Worm (Caenorhabditis elegans): ENCODE measurements around the gene BE10.5.

BE10.5 gene

DNA sequence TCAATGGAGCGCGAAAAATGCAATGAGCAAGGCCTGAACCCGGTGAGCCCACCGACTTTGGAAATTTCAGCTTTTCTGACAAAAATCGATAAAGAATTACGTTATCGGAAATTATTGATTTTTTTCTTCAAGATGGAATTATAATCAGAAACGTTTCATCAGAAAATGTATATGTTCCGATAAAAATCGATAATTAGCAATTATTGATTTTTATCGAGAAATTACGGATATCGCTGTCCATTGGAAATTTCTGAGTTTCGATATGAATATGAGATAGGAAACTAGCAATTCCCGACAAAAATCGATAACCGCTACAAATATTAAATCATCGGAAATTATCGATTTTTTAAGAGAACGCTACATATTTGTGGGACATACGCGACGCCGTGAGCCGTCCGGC, 12.4 kb downstream of the BE10.5 start:
- TF ChIP-seq ceh-82 (tag; optimal IDR thresholded peaks at IDR 0.05) (no peak), ceh-28 (tag; optimal IDR thresholded peaks at IDR 0.05) (peak; percentile 95)

DNA sequence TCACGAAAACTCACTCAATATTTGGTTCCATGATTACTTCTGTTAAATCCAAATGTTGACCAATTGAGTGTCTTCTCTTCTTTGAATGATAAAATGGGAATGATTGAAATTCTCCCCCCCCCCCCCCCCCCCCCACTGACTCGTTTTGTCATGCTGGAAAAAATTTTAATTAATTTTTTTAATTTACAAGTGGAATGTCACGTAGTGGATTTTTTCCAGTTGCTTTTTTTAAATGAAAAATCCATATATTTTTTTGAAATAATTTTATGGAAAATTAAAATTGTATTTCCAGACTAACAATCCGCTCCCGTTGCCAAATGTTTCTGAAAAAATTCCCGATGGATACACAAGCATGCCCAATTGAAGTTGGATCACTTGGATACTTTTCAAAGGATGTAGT, 17.2 kb downstream of the BE10.5 start, which contains the start of gene BE10.1:
TSS of gene BE10.1 (minus strand) at position 101 of the 400 bp plus-strand sequence.
- TF ChIP-seq mep-1 (tag; optimal IDR thresholded peaks at IDR 0.05) (no peak), Y75B8A.6 (GFP tag; IDR thresholded peaks at IDR 0.05) (no peak), Y105C5A.15 (GFP tag; IDR thresholded peaks at IDR 0.05) (no peak)

DNA sequence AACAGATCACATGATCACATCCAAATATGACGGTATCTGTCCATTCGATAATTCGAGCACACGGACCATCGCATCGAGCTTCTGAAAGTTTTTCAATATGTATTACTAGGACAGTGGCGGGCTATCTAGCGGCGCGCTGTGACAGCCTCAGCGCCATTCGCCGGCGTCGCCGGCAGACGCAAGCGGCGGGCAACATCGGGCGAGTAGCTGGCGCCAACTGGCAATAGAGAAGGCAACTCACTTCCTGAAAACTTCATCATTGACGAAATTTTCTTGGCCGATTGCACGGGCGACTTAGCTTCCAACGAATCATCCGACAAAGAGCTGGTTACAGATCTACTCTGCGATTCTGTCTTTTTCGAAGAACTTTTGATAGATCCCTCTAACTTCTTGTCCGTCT, 18.4 kb downstream of the BE10.5 start:
- TF ChIP-seq lin-39 (tag; optimal IDR thresholded peaks at IDR 0.05) (no peak), set-16 (GFP tag; IDR thresholded peaks at IDR 0.05) (peak; percentile 67), aha-1 (tag) (peak; percentile 68)

DNA sequence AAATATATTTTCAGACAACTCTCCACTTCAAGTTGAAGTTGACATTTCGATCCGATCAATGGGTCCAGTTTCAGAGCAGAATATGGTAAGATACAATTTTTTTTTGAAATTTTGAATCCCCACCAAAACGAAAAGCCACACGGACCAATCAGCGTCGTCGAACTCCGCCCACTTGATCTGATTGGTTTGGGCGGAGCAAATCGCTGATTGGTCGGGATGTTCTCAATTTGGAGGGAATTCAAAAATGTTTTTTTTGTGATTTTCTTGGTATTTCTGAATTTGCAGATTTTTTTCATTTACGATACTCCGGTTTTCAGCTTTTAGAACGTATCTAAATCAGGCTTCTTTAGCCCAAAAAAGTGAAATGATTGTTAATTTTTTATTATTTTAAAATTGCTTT, 21.2 kb downstream of the BE10.5 start:
- TF ChIP-seq dmd-9 (GFP tag; IDR thresholded peaks at IDR 0.05) (no peak), daf-8 (GFP tag; IDR thresholded peaks at IDR 0.05) (no peak), mes-2 (tag; optimal IDR thresholded peaks at IDR 0.05; ENCODE audit: poor library complexity, severe bottlenecking) (no peak), gei-8 (GFP tag; optimal IDR thresholded peaks at IDR 0.05) (no peak), daf-16 (GFP tag; optimal IDR thresholded peaks at IDR 0.05) (no peak), daf-16 (tag; optimal IDR thresholded peaks at IDR 0.05) (no peak), spr-1 (tag; optimal IDR thresholded peaks at IDR 0.05) (no peak), ceh-20 (GFP tag; IDR thresholded peaks at IDR 0.05) (no peak), egl-27 (tag; optimal IDR thresholded peaks at IDR 0.05) (no peak), lin-13 (GFP tag; optimal IDR thresholded peaks at IDR 0.05) (no peak), nhr-11 (tag; optimal IDR thresholded peaks at IDR 0.05) (no peak), php-3 (GFP tag; IDR thresholded peaks at IDR 0.05) (no peak), hlh-30 (tag; optimal IDR thresholded peaks at IDR 0.05; ENCODE audit: insufficient read depth) (no peak), nhr-10 (tag; optimal IDR thresholded peaks at IDR 0.05) (no peak), Y48G9A.11 (GFP tag; IDR thresholded peaks at IDR 0.05) (no peak), lin-15B (tag; optimal IDR thresholded peaks at IDR 0.05) (no peak), lin-1 (GFP tag; IDR thresholded peaks at IDR 0.05) (no peak)

DNA sequence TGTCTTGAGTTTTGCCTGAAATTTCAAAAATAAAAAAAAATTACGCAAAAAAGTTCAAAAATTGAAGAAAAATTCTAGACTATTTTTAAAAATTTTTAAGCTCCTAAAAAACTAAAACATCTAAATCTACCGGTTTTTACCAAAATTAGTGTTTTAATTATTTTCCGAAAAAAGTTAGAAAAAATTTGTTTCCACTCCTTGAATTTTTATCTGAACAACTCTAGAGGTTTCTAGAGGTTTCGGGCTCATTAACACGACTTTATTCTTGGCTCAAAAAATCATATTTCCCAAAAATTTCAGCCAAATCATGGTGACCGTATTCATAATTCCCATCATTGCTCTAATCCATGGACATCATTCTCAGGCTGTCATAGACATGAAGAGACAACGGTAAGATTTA, 21.8 kb downstream of the BE10.5 start, which contains the start of gene lgc-37:
TSS of gene lgc-37 (plus strand) at position 301 of the 400 bp plus-strand sequence.
- TF ChIP-seq ceh-62 (tag; optimal IDR thresholded peaks at IDR 0.05) (no peak), hmg-1.1 (GFP tag; IDR thresholded peaks at IDR 0.05) (no peak), ceh-82 (tag; optimal IDR thresholded peaks at IDR 0.05) (no peak)

DNA sequence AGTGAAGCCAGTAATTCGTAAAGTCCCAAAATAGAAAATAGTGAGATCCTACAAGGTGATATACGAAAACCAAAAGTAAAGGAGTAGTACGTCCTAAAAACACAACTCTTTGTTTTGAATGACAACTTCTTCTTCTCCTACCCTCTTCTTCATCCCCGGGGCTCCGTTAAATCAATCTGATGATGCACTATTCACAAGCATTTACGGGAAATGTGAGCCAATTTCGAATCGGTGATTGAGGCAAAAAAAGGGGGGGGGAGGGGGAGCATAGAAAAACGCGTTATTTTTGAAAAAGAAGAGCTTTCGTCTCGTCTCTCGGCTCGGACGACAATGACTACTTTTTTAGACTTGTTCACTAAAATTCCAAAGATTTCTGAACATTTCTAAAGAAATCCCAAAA, 22.7 kb downstream of the BE10.5 start:
- peak; percentile 71 for TF ChIP-seq fkh-10 (GFP tag; optimal IDR thresholded peaks at IDR 0.05)
- no peak for TF ChIP-seq dmd-9 (GFP tag; IDR thresholded peaks at IDR 0.05)

DNA sequence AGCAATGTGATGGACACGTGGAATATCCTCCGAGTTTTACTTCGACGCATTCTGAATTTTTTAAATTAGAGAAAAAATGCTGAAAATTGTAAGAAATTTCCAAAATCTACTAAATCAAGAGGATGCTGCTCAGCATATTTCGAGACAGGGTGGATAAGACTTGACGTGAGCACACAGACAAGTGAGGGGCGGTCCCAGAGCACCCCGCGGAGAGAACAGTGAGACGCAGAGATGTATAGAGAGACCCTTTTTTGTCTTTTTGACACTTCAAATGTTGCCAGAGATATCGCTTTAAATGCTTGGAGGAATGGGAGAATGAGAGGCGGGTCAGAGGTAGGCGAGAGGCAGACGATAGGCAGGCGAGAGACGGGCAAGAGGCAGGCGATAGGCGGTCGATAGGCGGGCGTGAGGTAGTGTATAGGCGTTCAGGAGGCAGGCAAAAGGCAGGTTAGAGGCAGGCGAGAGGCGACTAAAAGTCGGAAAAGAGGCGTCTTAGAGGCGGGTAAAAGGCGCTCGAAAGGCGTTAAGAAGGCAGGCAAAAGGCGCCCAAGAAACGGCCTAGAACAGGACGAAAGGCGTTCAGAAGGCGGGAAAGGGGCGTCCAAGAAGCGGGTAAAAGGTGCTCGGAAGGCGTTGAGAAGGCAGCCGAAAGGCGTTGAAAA, 26.8 kb downstream of the BE10.5 start, which contains the start of gene gab-1:
TSS of gene gab-1 (minus strand) at position 51 of the 662 bp plus-strand sequence.
- TF ChIP-seq mdt-29 (GFP tag; IDR thresholded peaks at IDR 0.05) = no peak
- peak; percentile 10 for TF ChIP-seq aha-1 (tag)
- TF ChIP-seq nhr-102 (tag; optimal IDR thresholded peaks at IDR 0.05) = no peak
- peak; percentile 77 for TF ChIP-seq set-16 (GFP tag; IDR thresholded peaks at IDR 0.05)
